Worm (Caenorhabditis elegans) whole organism, L4 larva: Measurements from ENCODE around the gene F07B10.7.
A peak's percentile ranks its signal among the peaks of the same experiment; 100 is the strongest.

Experiments
- F26F4.8 ChIP-seq: fragments of 200-800 bp; sonication (Bioruptor generic); conservative IDR thresholded peaks from 2 replicates; pipeline ENCODE4 v1.3.6; 2022; ENCODE audit warnings: missing genetic modification characterization, missing compliant biosample characterization
- F44E2.7 ChIP-seq: fragments of 200-800 bp; sonication (Bioruptor generic); IDR thresholded peaks from 2 replicates; pipeline ENCODE4 v2.1.2; 2022; ENCODE audit warnings: missing genetic modification characterization, missing compliant biosample characterization
- R02D3.7 ChIP-seq: fragments of 150-350 bp; sonication (generic microtip); optimal IDR thresholded peaks from 3 replicates; lab custom pipeline; 2014; ENCODE audit warnings: missing biosample characterization, missing genetic modification characterization
- T26A8.4 ChIP-seq: fragments of 200-800 bp; sonication (Bioruptor generic); IDR thresholded peaks from 2 replicates; pipeline ENCODE4 v1.3.6; 2022; ENCODE audit warnings: missing genetic modification characterization, missing compliant biosample characterization
- Y48G9A.11 ChIP-seq: fragments of 200-800 bp; sonication (Bioruptor generic); IDR thresholded peaks from 2 replicates; pipeline ENCODE4 v1.3.6; 2022; ENCODE audit warnings: missing genetic modification reagents, missing genetic modification characterization, missing compliant biosample characterization
- ZK337.2 ChIP-seq: fragments of 200-800 bp; sonication (Bioruptor generic); IDR thresholded peaks from 2 replicates; pipeline ENCODE4 v1.3.6; 2022; ENCODE audit warnings: missing genetic modification reagents, missing genetic modification characterization, missing compliant biosample characterization
- aha-1 ChIP-seq: fragments of 150-350 bp; peaks from one replicate; lab custom pipeline; 2014; ENCODE audit warnings: missing biosample characterization, missing genetic modification characterization
- ceh-20 ChIP-seq: fragments of 200-800 bp; sonication (Bioruptor generic); IDR thresholded peaks from 2 replicates; pipeline ENCODE4 v1.3.6; 2022; ENCODE audit warnings: missing genetic modification reagents, missing genetic modification characterization, missing compliant biosample characterization
- ces-1 ChIP-seq: fragments of 150-350 bp; sonication (generic microtip); optimal IDR thresholded peaks from 4 replicates; lab custom pipeline; 2014; ENCODE audit warnings: missing biosample characterization, missing genetic modification reagents, missing genetic modification characterization
- cey-2 ChIP-seq: sonication (generic microtip); optimal IDR thresholded peaks from 3 replicates; lab custom pipeline; 2017; ENCODE audit warnings: missing genetic modification characterization, mild to moderate bottlenecking, missing compliant biosample characterization, antibody characterized with exemption, borderline replicate concordance; ENCODE audit not compliant: insufficient read depth
- daf-12 ChIP-seq: fragments of 150-350 bp; optimal IDR thresholded peaks from 2 replicates; lab custom pipeline; 2014; ENCODE audit warnings: missing biosample characterization, missing genetic modification reagents, missing genetic modification characterization
- daf-16 ChIP-seq, 3 experiments: sonication (generic microtip); optimal IDR thresholded peaks; 2 replicates each; lab custom pipeline; 2016 to 2017; ENCODE audit warnings: missing genetic modification characterization in 3 of 3, missing genetic modification reagents in 3 of 3, mild to moderate bottlenecking in 2 of 3, missing compliant biosample characterization in 2 of 3, missing biosample characterization in 1 of 3, moderate library complexity in 1 of 3
- duxl-1 ChIP-seq: sonication (generic microtip); optimal IDR thresholded peaks from 2 replicates; lab custom pipeline; 2016; ENCODE audit warnings: mild to moderate bottlenecking, missing genetic modification characterization, moderate library complexity, missing compliant biosample characterization; ENCODE audit not compliant: poor library complexity
- egl-27 ChIP-seq: sonication (generic microtip); optimal IDR thresholded peaks from 3 replicates; lab custom pipeline; 2017; ENCODE audit warnings: missing biosample characterization, missing genetic modification reagents, missing genetic modification characterization
- fos-1 ChIP-seq: fragments of 150-350 bp; optimal IDR thresholded peaks from 2 replicates; lab custom pipeline; 2014; ENCODE audit warnings: missing biosample characterization, missing genetic modification characterization
- hif-1 ChIP-seq, 2 experiments: sonication (generic microtip); optimal IDR thresholded peaks; 2 replicates each; lab custom pipeline; 2016 to 2017; ENCODE audit warnings: missing compliant biosample characterization in 2 of 2, missing genetic modification characterization in 2 of 2, missing genetic modification reagents in 2 of 2, missing genotype in 2 of 2, mild to moderate bottlenecking in 1 of 2
- hlh-11 ChIP-seq: fragments of 200-800 bp; sonication (Bioruptor generic); optimal IDR thresholded peaks from 2 replicates; lab custom pipeline; 2018; ENCODE audit warnings: mild to moderate bottlenecking, missing genetic modification characterization, missing compliant biosample characterization
- hlh-30 ChIP-seq: sonication (generic microtip); optimal IDR thresholded peaks from 2 replicates; lab custom pipeline; 2017; ENCODE audit warnings: antibody characterized with exemption, mild to moderate bottlenecking, missing genetic modification characterization, missing compliant biosample characterization; ENCODE audit not compliant: insufficient read depth
- jun-1 ChIP-seq: fragments of 150-350 bp; optimal IDR thresholded peaks from 2 replicates; lab custom pipeline; 2014; ENCODE audit warnings: missing biosample characterization, missing genetic modification reagents, missing genetic modification characterization
- lim-7 ChIP-seq: fragments of 200-800 bp; sonication (Bioruptor generic); IDR thresholded peaks from 2 replicates; pipeline ENCODE4 v1.3.6; 2022; ENCODE audit warnings: missing genetic modification characterization, missing compliant biosample characterization
- lsy-2 ChIP-seq, 2 experiments: fragments of 150-350 bp in 1 of 2; sonication (generic microtip) in 1 of 2; optimal IDR thresholded peaks; 2 replicates each; lab custom pipeline; 2014 to 2017; ENCODE audit warnings: missing biosample characterization in 2 of 2, missing genetic modification characterization in 2 of 2
- mdl-1 ChIP-seq, 2 experiments: fragments of 150-350 bp in 1 of 2; sonication (generic microtip) in 1 of 2; optimal IDR thresholded peaks; 2 replicates each; lab custom pipeline; 2014 to 2017; ENCODE audit warnings: missing biosample characterization in 2 of 2, missing genetic modification characterization in 2 of 2
- mxl-3 ChIP-seq: fragments of 200-800 bp; sonication (Bioruptor generic); optimal IDR thresholded peaks from 2 replicates; lab custom pipeline; 2018; ENCODE audit warnings: mild to moderate bottlenecking, missing genetic modification characterization, missing compliant biosample characterization
- nhr-10 ChIP-seq: fragments of 150-350 bp; optimal IDR thresholded peaks from 2 replicates; lab custom pipeline; 2014; ENCODE audit warnings: missing biosample characterization, missing genetic modification characterization
- nhr-11 ChIP-seq: fragments of 150-350 bp; optimal IDR thresholded peaks from 2 replicates; lab custom pipeline; 2014; ENCODE audit warnings: missing biosample characterization, missing genetic modification characterization
- nhr-111 ChIP-seq: fragments of 200-800 bp; sonication (Bioruptor generic); optimal IDR thresholded peaks from 2 replicates; lab custom pipeline; 2018; ENCODE audit warnings: mild to moderate bottlenecking, missing genetic modification characterization, missing compliant biosample characterization
- nhr-25 ChIP-seq: sonication (generic microtip); optimal IDR thresholded peaks from 2 replicates; lab custom pipeline; 2017; ENCODE audit warnings: missing genetic modification characterization, mild to moderate bottlenecking, missing compliant biosample characterization, antibody characterized with exemption, moderate library complexity, borderline replicate concordance; ENCODE audit not compliant: insufficient read depth
- nhr-28 ChIP-seq: fragments of 150-350 bp; optimal IDR thresholded peaks from 2 replicates; lab custom pipeline; 2014; ENCODE audit warnings: missing biosample characterization, missing genetic modification characterization
- nhr-41 ChIP-seq: fragments of 200-800 bp; sonication (Bioruptor generic); IDR thresholded peaks from 2 replicates; pipeline ENCODE4 v1.3.6; 2022; ENCODE audit warnings: missing genetic modification reagents, missing genetic modification characterization, missing compliant biosample characterization
- nhr-42 ChIP-seq: fragments of 200-800 bp; sonication (Bioruptor generic); IDR thresholded peaks from 2 replicates; pipeline ENCODE4 v1.3.6; 2022; ENCODE audit warnings: missing genetic modification characterization, missing compliant biosample characterization
- nhr-76 ChIP-seq: fragments of 150-350 bp; optimal IDR thresholded peaks from 2 replicates; lab custom pipeline; 2014; ENCODE audit warnings: missing biosample characterization, missing genetic modification characterization
- pha-4 ChIP-seq, 2 experiments: fragments of 150-350 bp in 1 of 2; fragments of 200-800 bp in 1 of 2; sonication (Bioruptor generic) in 1 of 2; IDR thresholded peaks in 1 of 2; optimal IDR thresholded peaks in 1 of 2; 2 replicates each; pipeline versions ENCODE4 v1.3.6 to Lab custom; 2014 to 2022; ENCODE audit warnings: missing genetic modification characterization in 2 of 2, missing genetic modification reagents in 2 of 2, missing biosample characterization in 1 of 2, missing compliant biosample characterization in 1 of 2
- saeg-2 ChIP-seq: fragments of 200-800 bp; sonication (Bioruptor generic); IDR thresholded peaks from 2 replicates; pipeline ENCODE4 v1.3.6; 2022; ENCODE audit warnings: missing genetic modification reagents, missing genetic modification characterization, missing compliant biosample characterization
- skn-1 ChIP-seq: fragments of 150-350 bp; optimal IDR thresholded peaks from 2 replicates; lab custom pipeline; 2014; ENCODE audit warnings: missing biosample characterization, missing genetic modification characterization
- snpc-1.2 ChIP-seq: fragments of 200-800 bp; sonication (Bioruptor generic); IDR thresholded peaks from 2 replicates; pipeline ENCODE4 v1.3.6; 2022; ENCODE audit warnings: missing genetic modification reagents, missing genetic modification characterization, missing compliant biosample characterization
- tra-1 ChIP-seq: fragments of 200-800 bp; sonication (Bioruptor generic); IDR thresholded peaks from 2 replicates; pipeline ENCODE4 v1.3.6; 2022; ENCODE audit warnings: missing genetic modification reagents, missing genetic modification characterization, missing compliant biosample characterization
- unc-130 ChIP-seq: sonication (generic microtip); optimal IDR thresholded peaks from 2 replicates; lab custom pipeline; 2016; ENCODE audit warnings: missing genetic modification reagents, missing genetic modification characterization, missing compliant biosample characterization

The F07B10.7 gene

ce11 chrV:11260622-11261021, at the start of gene F07B10.7:
TSS of gene F07B10.7 (minus strand) at chrV:11260722.
- TF ChIP-seq nhr-28 (tag; lab: Kevin White, UChicago) (no peak), tra-1 (GFP tag; lab: Robert Waterston, UW) (no peak), F26F4.8 (GFP tag; lab: Robert Waterston, UW) (no peak), lsy-2 (tag; optimal IDR thresholded peaks at IDR 0.05; lab: Kevin White, UChicago) (no peak), nhr-42 (no peak), Y48G9A.11 (GFP tag; lab: Robert Waterston, UW) (no peak), snpc-1.2 (GFP tag; lab: Robert Waterston, UW) (no peak), T26A8.4 (no peak), R02D3.7 (tag; lab: Kevin White, UChicago) (no peak), unc-130 (GFP tag; lab: Kevin White, UChicago) (no peak), daf-12 (no peak), nhr-25 (no peak)
- TF ChIP-seq, all 104 proteins: peak for 0

ce11 chrV:11308915-11309314, 48.4 kb upstream of the F07B10.7 start:
- peak; percentile 22 for TF ChIP-seq hlh-30
- 0 out of 2 replicates have a peak, but pooled peaks have one; percentile 25 for TF ChIP-seq ceh-20 (GFP tag; lab: Robert Waterston, UW)
- TF ChIP-seq fos-1 = no peak
- TF ChIP-seq tra-1 (GFP tag; lab: Robert Waterston, UW) = 0 out of 2 replicates have a peak, but pooled peaks have one; percentile 20
- peak in 1 of 2 experiments; percentile 58 for TF ChIP-seq daf-16 (GFP tag; optimal IDR thresholded peaks at IDR 0.05; lab: Kevin White, UChicago)
- no peak for TF ChIP-seq daf-16 (tag; optimal IDR thresholded peaks at IDR 0.05; lab: Kevin White, UChicago)
- TF ChIP-seq lim-7 = no peak
- TF ChIP-seq hlh-11 = peak; percentile 22
- TF ChIP-seq F26F4.8 (GFP tag; lab: Robert Waterston, UW) = no peak
- peak; percentile 46 for TF ChIP-seq nhr-28 (tag; lab: Kevin White, UChicago)
- TF ChIP-seq ZK337.2 (GFP tag; lab: Robert Waterston, UW) = peak; percentile 45; the same call in 1 of the 2 replicates
- TF ChIP-seq nhr-11 = peak; percentile 56
- TF ChIP-seq mxl-3 (GFP tag; lab: Kevin White, UChicago) = peak; percentile 20

- TF ChIP-seq egl-27 (tag; lab: Kevin White, UChicago) (no peak), hif-1 (tag; optimal IDR thresholded peaks at IDR 0.05; lab: Kevin White, UChicago) (no peak), nhr-111 (no peak), mdl-1 (tag; optimal IDR thresholded peaks at IDR 0.05; lab: Kevin White, UChicago) (no peak), nhr-76 (no peak), nhr-10 (tag; lab: Kevin White, UChicago) (no peak), F44E2.7 (GFP tag; lab: Robert Waterston, UW) (no peak), duxl-1 (tag; lab: Kevin White, UChicago) (no peak), saeg-2 (no peak), T26A8.4 (no peak), cey-2 (tag; lab: Kevin White, UChicago) (no peak), aha-1 (tag; lab: Kevin White, UChicago) (no peak), jun-1 (tag; lab: Kevin White, UChicago) (no peak), skn-1 (tag; lab: Kevin White, UChicago) (no peak), nhr-28 (tag; lab: Kevin White, UChicago) (no peak), pha-4 (GFP tag; IDR thresholded peaks at IDR 0.05; lab: Robert Waterston, UW) (no peak), pha-4 (tag; optimal IDR thresholded peaks at IDR 0.05; lab: Kevin White, UChicago) (no peak), nhr-41 (GFP tag; lab: Robert Waterston, UW) (no peak), nhr-25 (no peak), ces-1 (GFP tag; lab: Kevin White, UChicago) (no peak)
Measured at ce11 chrV:11308346-11308745, 47.8 kb upstream of the F07B10.7 start, which contains the start of gene snf-11. TSS of gene snf-11 (minus strand) at chrV:11308446.
